Worm (Caenorhabditis elegans): ENCODE results near the gene clec-146.

Gene clec-146

DNA sequence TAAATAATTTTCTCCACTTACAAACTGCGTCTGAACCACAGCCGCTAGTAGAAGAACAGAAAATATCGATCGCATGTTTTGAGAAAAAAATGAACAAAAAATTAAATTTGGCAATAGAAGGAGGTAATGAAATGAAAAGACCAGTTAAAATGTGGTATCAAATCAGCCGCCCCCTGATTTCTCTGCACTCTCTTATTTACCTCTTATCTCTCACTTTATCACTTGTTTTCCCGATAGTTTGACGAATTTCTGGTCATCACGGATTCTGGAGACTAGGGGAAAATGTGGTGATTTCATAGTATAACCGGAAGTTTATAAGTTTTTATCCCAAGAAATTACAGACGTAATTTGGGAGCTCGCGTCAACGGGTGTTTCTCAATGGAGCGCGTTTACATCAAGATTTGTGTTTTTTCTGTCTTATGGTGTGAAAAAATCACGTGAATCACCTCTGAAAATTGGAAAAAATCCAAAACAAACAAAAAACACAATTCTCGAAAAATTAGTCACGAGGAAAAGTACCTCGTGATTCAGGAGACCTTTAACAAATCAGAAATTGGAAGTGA lies at the start of gene clec-146:
Gene clec-146 (minus strand): TSS at position 116 of the 563 bp plus-strand sequence.
- TF ChIP-seq tra-4 (tag; optimal IDR thresholded peaks at IDR 0.05), result no peak
- no peak for TF ChIP-seq ama-1 (optimal IDR thresholded peaks at IDR 0.05)
- TF ChIP-seq ets-7 (tag; optimal IDR thresholded peaks at IDR 0.05), result no peak
- TF ChIP-seq ceh-13 (GFP tag; optimal IDR thresholded peaks at IDR 0.05), result no peak
- no peak for TF ChIP-seq ceh-36 (tag; optimal IDR thresholded peaks at IDR 0.05)
- no peak for TF ChIP-seq pes-1 (GFP tag; IDR thresholded peaks at IDR 0.05)
- TF ChIP-seq B0310.2 (tag; optimal IDR thresholded peaks at IDR 0.05), result no peak
- no peak for TF ChIP-seq aly-1 (tag; optimal IDR thresholded peaks at IDR 0.05)
- no peak for TF ChIP-seq hnd-1 (tag; optimal IDR thresholded peaks at IDR 0.05)
- TF ChIP-seq hmg-4 (GFP tag; optimal IDR thresholded peaks at IDR 0.05), result no peak
- TF ChIP-seq tbx-37 (GFP tag; conservative IDR thresholded peaks at IDR 0.05), result no peak
- no peak for TF ChIP-seq hmbx-1 (tag; optimal IDR thresholded peaks at IDR 0.05)
- TF ChIP-seq flt-1 (GFP tag; IDR thresholded peaks at IDR 0.05), result no peak
- no peak for TF ChIP-seq scrt-1 (GFP tag; IDR thresholded peaks at IDR 0.05)
- TF ChIP-seq tbx-11 (GFP tag; IDR thresholded peaks at IDR 0.05), result no peak
- no peak for TF ChIP-seq sea-1 (GFP tag; conservative IDR thresholded peaks at IDR 0.05)
- no peak for TF ChIP-seq F13C5.2 (tag; optimal IDR thresholded peaks at IDR 0.05)

ce11 chrII:13641311-13641710 lies 47.7 kb upstream of the clec-146 start, which contains the start of gene fbxa-167:
Gene fbxa-167, plus strand, starts transcription at chrII:13641489.
- TF ChIP-seq F13C5.2 (tag; optimal IDR thresholded peaks at IDR 0.05) (no peak), tbx-11 (GFP tag; IDR thresholded peaks at IDR 0.05) (no peak), hmbx-1 (tag; optimal IDR thresholded peaks at IDR 0.05) (no peak)

DNA sequence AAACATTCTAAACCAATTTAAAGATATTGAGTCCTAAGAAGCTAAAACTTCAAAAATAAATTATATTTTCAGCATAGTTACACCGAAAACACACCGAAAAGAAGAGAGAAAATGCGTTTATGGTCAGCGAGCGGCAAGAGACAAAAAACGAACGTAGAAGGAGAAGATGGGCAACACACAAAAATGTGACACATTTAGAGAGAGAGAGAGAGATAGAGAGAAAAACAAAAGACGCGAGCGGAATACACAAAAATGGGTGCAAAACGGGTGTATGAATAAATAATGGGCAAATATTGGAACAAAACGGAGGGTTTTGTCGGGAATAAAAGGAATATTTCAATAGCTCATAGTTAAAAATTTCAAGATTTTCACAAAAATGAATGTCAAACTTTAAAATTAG lies 46.6 kb upstream of the clec-146 start:
- TF ChIP-seq B0310.2 (tag; optimal IDR thresholded peaks at IDR 0.05), result no peak
- TF ChIP-seq ets-7 (tag; optimal IDR thresholded peaks at IDR 0.05), result no peak
- TF ChIP-seq tbx-11 (GFP tag; IDR thresholded peaks at IDR 0.05), result no peak

- TF ChIP-seq pes-1 (GFP tag; IDR thresholded peaks at IDR 0.05), result no peak
- no peak for TF ChIP-seq flt-1 (GFP tag; IDR thresholded peaks at IDR 0.05)
- no peak for TF ChIP-seq sea-1 (GFP tag; conservative IDR thresholded peaks at IDR 0.05)
- TF ChIP-seq F13C5.2 (tag; optimal IDR thresholded peaks at IDR 0.05), result no peak
- no peak for TF ChIP-seq tbx-11 (GFP tag; IDR thresholded peaks at IDR 0.05)
- no peak for TF ChIP-seq ceh-13 (GFP tag; optimal IDR thresholded peaks at IDR 0.05)
- no peak for TF ChIP-seq aly-1 (tag; optimal IDR thresholded peaks at IDR 0.05)
- TF ChIP-seq tbx-37 (GFP tag; conservative IDR thresholded peaks at IDR 0.05), result no peak
- no peak for TF ChIP-seq tra-4 (tag; optimal IDR thresholded peaks at IDR 0.05)
- TF ChIP-seq hnd-1 (tag; optimal IDR thresholded peaks at IDR 0.05), result no peak
- TF ChIP-seq ets-7 (tag; optimal IDR thresholded peaks at IDR 0.05), result no peak
Observed at ce11 chrII:13638576-13638975, 45.0 kb upstream of the clec-146 start.

DNA sequence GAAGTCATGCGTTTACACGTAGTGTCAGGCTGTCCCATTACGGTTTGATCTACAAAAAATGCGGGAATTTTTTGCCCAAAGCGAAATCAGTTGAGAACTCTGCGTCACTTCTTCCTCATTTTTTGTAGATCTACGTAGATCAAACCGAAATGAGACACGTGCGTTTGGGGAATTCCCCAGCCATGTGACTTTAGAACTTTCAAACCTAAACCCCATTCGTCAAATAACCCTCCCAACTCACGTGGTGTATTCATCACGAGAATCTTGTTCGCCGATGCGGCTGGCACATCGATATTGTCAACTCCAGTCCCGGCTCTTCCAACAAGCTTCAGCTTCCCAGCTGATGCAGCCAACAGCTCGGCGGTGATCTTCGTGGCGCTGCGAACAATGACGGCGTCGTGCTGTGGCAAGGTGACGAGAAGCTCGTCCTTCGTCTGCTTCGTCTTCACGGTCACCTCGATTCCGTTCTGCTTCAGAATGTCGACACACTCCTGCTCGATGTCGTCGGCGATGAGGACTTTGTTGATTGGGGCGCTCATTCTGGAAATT lies 44.4 kb upstream of the clec-146 start, which contains the start of gene phdh-1:
Gene phdh-1 (minus strand): TSS at position 540 of the 549 bp plus-strand sequence.
- TF ChIP-seq scrt-1 (GFP tag; IDR thresholded peaks at IDR 0.05) (no peak), flt-1 (GFP tag; IDR thresholded peaks at IDR 0.05) (no peak), tbx-37 (GFP tag; conservative IDR thresholded peaks at IDR 0.05) (no peak), hmbx-1 (tag; optimal IDR thresholded peaks at IDR 0.05) (no peak), sea-1 (GFP tag; conservative IDR thresholded peaks at IDR 0.05) (no peak), hnd-1 (tag; optimal IDR thresholded peaks at IDR 0.05) (no peak), tra-4 (tag; optimal IDR thresholded peaks at IDR 0.05) (no peak), ceh-13 (GFP tag; optimal IDR thresholded peaks at IDR 0.05) (no peak), aly-1 (tag; optimal IDR thresholded peaks at IDR 0.05) (no peak), F13C5.2 (tag; optimal IDR thresholded peaks at IDR 0.05) (no peak), hmg-4 (GFP tag; optimal IDR thresholded peaks at IDR 0.05) (no peak), ets-7 (tag; optimal IDR thresholded peaks at IDR 0.05) (no peak), ama-1 (optimal IDR thresholded peaks at IDR 0.05) (no peak), pes-1 (GFP tag; IDR thresholded peaks at IDR 0.05) (no peak), ceh-36 (tag; optimal IDR thresholded peaks at IDR 0.05) (no peak), B0310.2 (tag; optimal IDR thresholded peaks at IDR 0.05) (no peak)

DNA sequence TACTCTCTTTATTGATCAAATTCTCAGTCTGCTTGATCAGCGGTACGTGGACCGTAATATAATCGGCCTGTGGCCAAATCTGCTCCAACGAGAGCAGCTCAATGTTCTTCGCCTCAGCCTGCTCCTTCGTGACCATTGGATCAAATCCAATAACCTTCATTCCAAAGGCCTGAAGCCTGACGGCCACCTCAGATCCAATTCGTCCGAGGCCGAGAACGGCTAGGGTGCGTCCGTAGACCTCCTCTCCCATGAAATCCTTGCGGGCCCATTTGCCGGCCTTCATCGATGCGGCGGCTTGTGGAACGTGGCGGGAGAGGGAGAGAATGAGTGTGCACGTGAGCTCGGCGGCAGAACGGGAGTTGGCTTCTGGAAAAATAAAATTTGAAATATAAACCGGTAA lies 43.9 kb upstream of the clec-146 start:
- TF ChIP-seq aly-1 (tag; optimal IDR thresholded peaks at IDR 0.05) (peak; percentile 23), ceh-13 (GFP tag; optimal IDR thresholded peaks at IDR 0.05) (no peak), F13C5.2 (tag; optimal IDR thresholded peaks at IDR 0.05) (no peak)

- TF ChIP-seq aly-1 (tag; optimal IDR thresholded peaks at IDR 0.05) (no peak), hmbx-1 (tag; optimal IDR thresholded peaks at IDR 0.05) (no peak), B0310.2 (tag; optimal IDR thresholded peaks at IDR 0.05) (peak; percentile 10), scrt-1 (GFP tag; IDR thresholded peaks at IDR 0.05) (no peak)
Observed at ce11 chrII:13636596-13636995, 43.0 kb upstream of the clec-146 start.

DNA sequence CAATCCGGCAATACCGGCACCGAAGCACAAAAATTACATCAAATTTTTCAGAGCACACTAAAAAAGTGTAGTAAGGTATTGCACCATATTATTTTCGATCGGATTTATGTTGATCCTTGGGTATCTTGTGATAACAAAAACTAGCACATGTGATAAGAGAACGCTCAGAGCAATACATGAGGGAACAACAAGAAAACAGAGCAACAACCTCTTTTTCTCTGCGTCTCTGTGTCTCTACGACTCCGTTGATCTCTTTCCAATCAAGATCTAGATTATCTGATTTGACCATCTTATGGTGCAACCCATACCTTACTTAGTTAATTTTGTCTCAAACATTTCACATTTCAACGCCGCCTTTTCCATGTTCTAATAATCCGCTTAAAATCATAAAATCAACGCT lies 38.7 kb upstream of the clec-146 start, which contains the start of gene tag-10:
Gene tag-10 (plus strand): TSS at position 347 of the 400 bp plus-strand sequence.
- no peak for TF ChIP-seq F13C5.2 (tag; optimal IDR thresholded peaks at IDR 0.05)
- no peak for TF ChIP-seq hmbx-1 (tag; optimal IDR thresholded peaks at IDR 0.05)
- TF ChIP-seq flt-1 (GFP tag; IDR thresholded peaks at IDR 0.05), result no peak
- TF ChIP-seq hnd-1 (tag; optimal IDR thresholded peaks at IDR 0.05), result no peak
- no peak for TF ChIP-seq ceh-13 (GFP tag; optimal IDR thresholded peaks at IDR 0.05)
- no peak for TF ChIP-seq hmg-4 (GFP tag; optimal IDR thresholded peaks at IDR 0.05)
